Worm (Caenorhabditis elegans) whole organism, mixed stage, embryonic: ENCODE results near the gene C37H5.5.

ENCODE experiments used
- M03D4.4 ChIP-seq: sonication (generic microtip); optimal IDR thresholded peaks from 2 replicates; lab custom pipeline; 2017; ENCODE audit warnings: mild to moderate bottlenecking, missing genetic modification characterization, missing compliant biosample characterization
- bed-3 ChIP-seq: fragments of 200-800 bp; sonication (Bioruptor generic); optimal IDR thresholded peaks from 3 replicates; lab custom pipeline; 2018; ENCODE audit warnings: mild to moderate bottlenecking, missing genetic modification characterization, moderate library complexity, missing compliant biosample characterization
- ceh-43 ChIP-seq: fragments of 200-800 bp; sonication (Bioruptor generic); optimal IDR thresholded peaks from 2 replicates; lab custom pipeline; 2018; ENCODE audit warnings: mild to moderate bottlenecking, missing genetic modification characterization, moderate library complexity, missing compliant biosample characterization
- ceh-83 ChIP-seq: fragments of 200-800 bp; sonication (Bioruptor generic); optimal IDR thresholded peaks from 2 replicates; lab custom pipeline; 2018; ENCODE audit warnings: mild to moderate bottlenecking, missing genetic modification characterization, missing compliant biosample characterization
- ces-1 ChIP-seq: fragments of 150-350 bp; optimal IDR thresholded peaks from 2 replicates; lab custom pipeline; 2014; ENCODE audit warnings: missing biosample characterization, missing genetic modification reagents, missing genetic modification characterization
- cnd-1 ChIP-seq: fragments of 200-800 bp; sonication (Bioruptor generic); optimal IDR thresholded peaks from 2 replicates; lab custom pipeline; 2018; ENCODE audit warnings: mild to moderate bottlenecking, missing genetic modification characterization, missing compliant biosample characterization
- drap-1 ChIP-seq: fragments of 200-800 bp; sonication (Bioruptor generic); optimal IDR thresholded peaks from 3 replicates; lab custom pipeline; 2018; ENCODE audit warnings: mild to moderate bottlenecking, missing genetic modification characterization, missing compliant biosample characterization
- elt-1 ChIP-seq: sonication (generic microtip); optimal IDR thresholded peaks from 2 replicates; lab custom pipeline; 2017; ENCODE audit warnings: missing genetic modification characterization, mild to moderate bottlenecking, missing compliant biosample characterization, antibody characterized with exemption, moderate library complexity, borderline replicate concordance; ENCODE audit not compliant: insufficient read depth
- elt-3 ChIP-seq: fragments of 150-350 bp; optimal IDR thresholded peaks from 2 replicates; lab custom pipeline; 2014; ENCODE audit warnings: missing biosample characterization, missing genetic modification characterization
- flh-1 ChIP-seq: fragments of 200-800 bp; sonication (Bioruptor generic); optimal IDR thresholded peaks from 2 replicates; lab custom pipeline; 2018; ENCODE audit warnings: mild to moderate bottlenecking, missing genetic modification characterization, moderate library complexity, missing compliant biosample characterization
- ham-2 ChIP-seq: fragments of 200-800 bp; sonication (Bioruptor generic); optimal IDR thresholded peaks from 2 replicates; lab custom pipeline; 2018; ENCODE audit warnings: mild to moderate bottlenecking, missing genetic modification characterization, missing compliant biosample characterization
- hlh-1 ChIP-seq: fragments of 150-350 bp; optimal IDR thresholded peaks from 2 replicates; lab custom pipeline; 2014; ENCODE audit warnings: missing biosample characterization, missing genetic modification reagents, missing genetic modification characterization
- lin-13 ChIP-seq: fragments of 150-350 bp; optimal IDR thresholded peaks from 2 replicates; lab custom pipeline; 2014; ENCODE audit warnings: missing biosample characterization, missing genetic modification characterization
- lin-32 ChIP-seq: fragments of 200-800 bp; sonication (Bioruptor generic); optimal IDR thresholded peaks from 2 replicates; lab custom pipeline; 2018; ENCODE audit warnings: mild to moderate bottlenecking, missing genetic modification characterization, missing compliant biosample characterization
- lsy-2 ChIP-seq: fragments of 150-350 bp; optimal IDR thresholded peaks from 2 replicates; lab custom pipeline; 2014; ENCODE audit warnings: missing biosample characterization, missing genetic modification characterization
- mab-5 ChIP-seq: fragments of 150-350 bp; optimal IDR thresholded peaks from 2 replicates; lab custom pipeline; 2014; ENCODE audit warnings: missing biosample characterization, missing genetic modification characterization
- mep-1 ChIP-seq: fragments of 150-350 bp; optimal IDR thresholded peaks from 2 replicates; lab custom pipeline; 2017; ENCODE audit warnings: missing biosample characterization, missing genetic modification reagents, missing genetic modification characterization, inconsistent platforms
- mls-2 ChIP-seq: sonication (generic microtip); optimal IDR thresholded peaks from 2 replicates; lab custom pipeline; 2016; ENCODE audit warnings: mild to moderate bottlenecking, missing genetic modification characterization, moderate library complexity, missing compliant biosample characterization
- nhr-12 ChIP-seq: fragments of 150-350 bp; optimal IDR thresholded peaks from 2 replicates; lab custom pipeline; 2014; ENCODE audit warnings: missing biosample characterization, missing genetic modification characterization
- nhr-2 ChIP-seq: fragments of 150-350 bp; optimal IDR thresholded peaks from 2 replicates; lab custom pipeline; 2014; ENCODE audit warnings: missing biosample characterization, missing genetic modification characterization
- nhr-237 ChIP-seq: fragments of 150-350 bp; optimal IDR thresholded peaks from 2 replicates; lab custom pipeline; 2014; ENCODE audit warnings: missing biosample characterization, missing genetic modification characterization
- nhr-28 ChIP-seq: fragments of 150-350 bp; optimal IDR thresholded peaks from 2 replicates; lab custom pipeline; 2014; ENCODE audit warnings: missing biosample characterization, missing genetic modification characterization
- nhr-76 ChIP-seq: sonication (generic microtip); optimal IDR thresholded peaks from 2 replicates; lab custom pipeline; 2017; ENCODE audit warnings: missing biosample characterization, missing genetic modification characterization
- pha-4 ChIP-seq: fragments of 150-350 bp; optimal IDR thresholded peaks from 2 replicates; lab custom pipeline; 2018; ENCODE audit warnings: missing biosample characterization, missing genetic modification reagents, missing genetic modification characterization
- snpc-4 ChIP-seq: fragments of 150-350 bp; optimal IDR thresholded peaks from 2 replicates; lab custom pipeline; 2014; ENCODE audit warnings: missing biosample characterization, missing genetic modification characterization
- sptf-1 ChIP-seq: sonication (generic microtip); optimal IDR thresholded peaks from 2 replicates; lab custom pipeline; 2017; ENCODE audit warnings: mild to moderate bottlenecking, missing genetic modification characterization, moderate library complexity, missing compliant biosample characterization
- tbx-8 ChIP-seq: fragments of 200-800 bp; sonication (Bioruptor generic); optimal IDR thresholded peaks from 2 replicates; lab custom pipeline; 2018; ENCODE audit warnings: mild to moderate bottlenecking, missing genetic modification characterization, moderate library complexity, missing compliant biosample characterization
- unc-39 ChIP-seq: fragments of 150-350 bp; optimal IDR thresholded peaks from 2 replicates; lab custom pipeline; 2014; ENCODE audit warnings: missing biosample characterization, missing genetic modification characterization
- unc-62 ChIP-seq: fragments of 150-350 bp; optimal IDR thresholded peaks from 2 replicates; lab custom pipeline; 2014; ENCODE audit warnings: missing biosample characterization, missing genetic modification reagents, missing genetic modification characterization
- zip-8 ChIP-seq: fragments of 150-350 bp; optimal IDR thresholded peaks from 2 replicates; lab custom pipeline; 2014; ENCODE audit warnings: missing biosample characterization, missing genetic modification characterization
- ztf-11 ChIP-seq: fragments of 150-350 bp; optimal IDR thresholded peaks from 2 replicates; lab custom pipeline; 2014; ENCODE audit warnings: missing biosample characterization, missing genetic modification characterization

C37H5.5 gene

ce11 chrV:4865364-4865763, 38.2 kb downstream of the C37H5.5 start, which contains the start of gene srd-32:
srd-32 (plus strand) TSS chrV:4865664.
- no peak for TF ChIP-seq zip-8 (tag; lab: Kevin White, UChicago)
- no peak for TF ChIP-seq nhr-237 (tag; lab: Kevin White, UChicago)
- TF ChIP-seq ceh-43 (GFP tag; lab: Kevin White, UChicago): no peak
- TF ChIP-seq hlh-1: no peak
- TF ChIP-seq nhr-76 (tag; lab: Kevin White, UChicago): no peak
- no peak for TF ChIP-seq flh-1 (GFP tag; lab: Kevin White, UChicago)
- TF ChIP-seq elt-3: no peak

DNA sequence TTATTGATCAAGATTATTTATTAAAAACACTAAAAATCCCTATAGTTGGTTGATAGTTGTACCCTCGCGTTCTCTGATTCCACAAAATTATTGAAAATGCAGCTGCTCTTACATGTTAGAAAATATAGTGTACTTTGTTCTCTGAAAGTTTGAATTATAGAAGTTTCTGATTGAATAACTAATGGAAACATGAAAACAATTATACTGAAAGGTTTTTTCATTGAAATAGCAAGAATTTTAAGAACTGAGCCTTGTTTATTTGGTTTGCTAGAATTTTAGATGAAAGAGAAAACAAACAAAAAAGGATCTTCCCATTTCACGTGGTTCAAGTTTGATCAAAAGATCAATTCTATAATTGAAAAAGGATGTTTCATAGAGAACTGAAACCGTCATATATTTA, 40.4 kb downstream of the C37H5.5 start:
- TF ChIP-seq nhr-12 (tag; lab: Kevin White, UChicago) (no peak), elt-1 (tag; lab: Kevin White, UChicago) (no peak), mep-1 (no peak), bed-3 (GFP tag; lab: Kevin White, UChicago) (no peak), sptf-1 (no peak), flh-1 (GFP tag; lab: Kevin White, UChicago) (no peak), lin-32 (GFP tag; lab: Kevin White, UChicago) (no peak), nhr-2 (tag; lab: Kevin White, UChicago) (no peak), nhr-237 (tag; lab: Kevin White, UChicago) (no peak), nhr-76 (tag; lab: Kevin White, UChicago) (no peak), ceh-83 (GFP tag; lab: Kevin White, UChicago) (no peak), pha-4 (no peak)

DNA sequence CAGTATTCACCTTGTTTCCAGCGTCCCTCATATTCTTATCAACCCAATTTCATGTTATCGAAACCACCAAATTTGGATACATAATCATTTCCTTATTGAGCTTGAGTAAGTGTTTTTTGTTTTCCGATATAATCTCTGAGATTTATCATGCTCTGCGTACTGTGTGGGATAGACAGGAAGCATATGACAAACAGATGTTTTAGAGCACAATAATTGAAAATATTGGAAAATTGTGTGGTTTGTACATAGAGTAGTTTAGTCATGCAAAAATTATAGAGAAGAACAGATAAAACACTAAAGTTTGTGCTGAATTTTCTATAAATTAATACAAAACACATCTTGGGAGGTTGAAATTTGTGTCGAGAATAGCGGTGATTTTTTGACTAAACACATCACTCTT, 41.5 kb downstream of the C37H5.5 start:
- TF ChIP-seq cnd-1 (tag; lab: Kevin White, UChicago): no peak
- no peak for TF ChIP-seq unc-39
- no peak for TF ChIP-seq flh-1 (GFP tag; lab: Kevin White, UChicago)
- no peak for TF ChIP-seq lin-32 (GFP tag; lab: Kevin White, UChicago)
- no peak for TF ChIP-seq ces-1 (GFP tag; lab: Kevin White, UChicago)
- TF ChIP-seq pha-4: no peak
- no peak for TF ChIP-seq lsy-2 (tag; lab: Kevin White, UChicago)
- TF ChIP-seq mep-1: no peak
- TF ChIP-seq sptf-1: no peak
- TF ChIP-seq drap-1 (GFP tag; lab: Kevin White, UChicago): no peak
- TF ChIP-seq snpc-4 (tag; lab: Kevin White, UChicago): no peak
- no peak for TF ChIP-seq unc-62 (GFP tag; lab: Kevin White, UChicago)
- no peak for TF ChIP-seq ztf-11
- TF ChIP-seq ham-2 (GFP tag; lab: Kevin White, UChicago): no peak
- TF ChIP-seq zip-8 (tag; lab: Kevin White, UChicago): no peak
- no peak for TF ChIP-seq nhr-237 (tag; lab: Kevin White, UChicago)
- TF ChIP-seq nhr-2 (tag; lab: Kevin White, UChicago): no peak
- no peak for TF ChIP-seq nhr-28 (tag; lab: Kevin White, UChicago)
- TF ChIP-seq, all 35 proteins: peak for 0

ce11 chrV:4870627-4871026, 43.5 kb downstream of the C37H5.5 start:
- TF ChIP-seq unc-62 (GFP tag; lab: Kevin White, UChicago) (no peak), unc-39 (no peak), ham-2 (GFP tag; lab: Kevin White, UChicago) (no peak), nhr-76 (tag; lab: Kevin White, UChicago) (no peak), bed-3 (GFP tag; lab: Kevin White, UChicago) (no peak), elt-3 (no peak), ceh-83 (GFP tag; lab: Kevin White, UChicago) (no peak), flh-1 (GFP tag; lab: Kevin White, UChicago) (no peak), nhr-2 (tag; lab: Kevin White, UChicago) (no peak), ces-1 (GFP tag; lab: Kevin White, UChicago) (no peak)

DNA sequence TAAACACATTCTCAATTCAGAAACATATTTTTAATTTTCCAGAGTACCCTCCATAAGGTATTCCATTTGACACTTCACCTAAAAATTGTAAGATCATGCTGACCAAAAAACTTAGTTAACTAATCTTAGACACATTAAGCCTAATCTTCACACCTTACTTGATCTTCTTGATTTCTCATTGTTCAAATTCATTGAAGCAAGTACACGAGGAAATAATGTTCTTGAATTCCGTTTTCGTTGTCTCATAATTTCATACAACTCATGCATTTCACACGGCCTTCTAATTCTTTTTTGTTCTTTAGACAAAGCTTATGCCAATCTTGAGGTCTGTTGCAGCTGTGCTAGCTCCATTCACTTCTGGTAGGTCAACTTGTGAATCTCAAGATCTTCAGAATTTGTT, 44.8 kb downstream of the C37H5.5 start, which contains the start of gene srd-33:
srd-33 (plus strand) TSS at position 301 of the 400 bp plus-strand sequence.
- TF ChIP-seq lin-13: no peak
- no peak for TF ChIP-seq mls-2 (tag; lab: Kevin White, UChicago)
- TF ChIP-seq unc-39: no peak
- TF ChIP-seq nhr-2 (tag; lab: Kevin White, UChicago): no peak
- no peak for TF ChIP-seq lin-32 (GFP tag; lab: Kevin White, UChicago)
- TF ChIP-seq snpc-4 (tag; lab: Kevin White, UChicago): no peak
- no peak for TF ChIP-seq flh-1 (GFP tag; lab: Kevin White, UChicago)
- TF ChIP-seq lsy-2 (tag; lab: Kevin White, UChicago): no peak
- no peak for TF ChIP-seq mab-5 (tag; lab: Kevin White, UChicago)
- no peak for TF ChIP-seq tbx-8 (GFP tag; lab: Kevin White, UChicago)
- no peak for TF ChIP-seq elt-1 (tag; lab: Kevin White, UChicago)
- no peak for TF ChIP-seq ces-1 (GFP tag; lab: Kevin White, UChicago)
- no peak for TF ChIP-seq M03D4.4
- no peak for TF ChIP-seq mep-1
- TF ChIP-seq, all 35 proteins: peak for 0
